Worm (Caenorhabditis elegans) whole organism, L2 larva: ENCODE data around the gene gst-5.
"Not testable (repeated sequence)": the region's sequence is repeated elsewhere in the genome, so short reads cannot be mapped to it uniquely, and the experiment has no call there.

Experiments used
- F13H6.1 ChIP-seq: sonication (generic microtip); optimal IDR thresholded peaks from 2 replicates; lab custom pipeline; 2016; ENCODE audit warnings: missing genetic modification characterization, missing compliant biosample characterization
- Y55F3AM.14 ChIP-seq: fragments of 200-800 bp; sonication (Bioruptor generic); optimal IDR thresholded peaks from 2 replicates; lab custom pipeline; 2018; ENCODE audit warnings: mild to moderate bottlenecking, missing genetic modification characterization, missing compliant biosample characterization
- ZK546.5 ChIP-seq: sonication (generic microtip); optimal IDR thresholded peaks from 2 replicates; lab custom pipeline; 2017; ENCODE audit warnings: missing biosample characterization, missing genetic modification characterization
- alr-1 ChIP-seq: fragments of 150-350 bp; optimal IDR thresholded peaks from 2 replicates; lab custom pipeline; 2014; ENCODE audit warnings: missing biosample characterization, missing genetic modification characterization
- aly-2 ChIP-seq: fragments of 150-350 bp; optimal IDR thresholded peaks from 2 replicates; lab custom pipeline; 2014; ENCODE audit warnings: missing biosample characterization, missing genetic modification characterization
- blmp-1 ChIP-seq: sonication (generic microtip); optimal IDR thresholded peaks from 2 replicates; lab custom pipeline; 2017; ENCODE audit warnings: missing genetic modification characterization, mild to moderate bottlenecking, missing compliant biosample characterization, antibody characterized with exemption, moderate library complexity; ENCODE audit not compliant: insufficient read depth
- ceh-16 ChIP-seq: fragments of 150-350 bp; optimal IDR thresholded peaks from 2 replicates; lab custom pipeline; 2014; ENCODE audit warnings: missing biosample characterization, missing genetic modification characterization
- crh-2 ChIP-seq: sonication (generic microtip); optimal IDR thresholded peaks from 2 replicates; lab custom pipeline; 2017; ENCODE audit warnings: missing biosample characterization, missing genetic modification characterization
- dmd-4 ChIP-seq: sonication (generic microtip); optimal IDR thresholded peaks from 2 replicates; lab custom pipeline; 2017; ENCODE audit warnings: missing biosample characterization, missing genetic modification characterization
- egl-27 ChIP-seq: sonication (generic microtip); optimal IDR thresholded peaks from 3 replicates; lab custom pipeline; 2017; ENCODE audit warnings: missing biosample characterization, missing genetic modification reagents, missing genetic modification characterization
- elt-1 ChIP-seq: fragments of 150-350 bp; optimal IDR thresholded peaks from 2 replicates; lab custom pipeline; 2014; ENCODE audit warnings: missing biosample characterization, missing genetic modification characterization
- elt-3 ChIP-seq: sonication (generic microtip); optimal IDR thresholded peaks from 2 replicates; lab custom pipeline; 2017; ENCODE audit warnings: missing biosample characterization, missing genetic modification characterization
- gmeb-1 ChIP-seq: fragments of 150-350 bp; optimal IDR thresholded peaks from 2 replicates; lab custom pipeline; 2014; ENCODE audit warnings: missing biosample characterization, missing genetic modification characterization
- lin-11 ChIP-seq: fragments of 150-350 bp; sonication (generic microtip); optimal IDR thresholded peaks from 2 replicates; lab custom pipeline; 2014; ENCODE audit warnings: missing biosample characterization, missing genetic modification characterization, inconsistent platforms, mixed read lengths
- lin-13 ChIP-seq: fragments of 150-350 bp; optimal IDR thresholded peaks from 2 replicates; lab custom pipeline; 2014; ENCODE audit warnings: missing biosample characterization, missing genetic modification reagents, missing genetic modification characterization
- lin-39 ChIP-seq: fragments of 150-350 bp; optimal IDR thresholded peaks from 2 replicates; lab custom pipeline; 2014; ENCODE audit warnings: missing biosample characterization, missing genetic modification reagents, missing genetic modification characterization
- mab-5 ChIP-seq: fragments of 150-350 bp; optimal IDR thresholded peaks from 2 replicates; lab custom pipeline; 2014; ENCODE audit warnings: missing biosample characterization, missing genetic modification characterization
- mdl-1 ChIP-seq, 2 experiments: fragments of 150-350 bp in 1 of 2; sonication (generic microtip) in 1 of 2; optimal IDR thresholded peaks; 2 replicates each; lab custom pipeline; 2017; ENCODE audit warnings: missing biosample characterization in 2 of 2, missing genetic modification characterization in 2 of 2
- nhr-10 ChIP-seq: sonication (generic microtip); optimal IDR thresholded peaks from 2 replicates; lab custom pipeline; 2017; ENCODE audit warnings: missing biosample characterization, missing genetic modification characterization
- nhr-11 ChIP-seq: fragments of 150-350 bp; optimal IDR thresholded peaks from 2 replicates; lab custom pipeline; 2014; ENCODE audit warnings: missing biosample characterization, missing genetic modification characterization
- nhr-21 ChIP-seq: fragments of 150-350 bp; optimal IDR thresholded peaks from 2 replicates; lab custom pipeline; 2014; ENCODE audit warnings: missing biosample characterization, missing genetic modification characterization
- nhr-25 ChIP-seq: fragments of 150-350 bp; sonication (generic microtip); optimal IDR thresholded peaks from 3 replicates; lab custom pipeline; 2014; ENCODE audit warnings: missing biosample characterization, missing genetic modification characterization
- nhr-6 ChIP-seq: fragments of 150-350 bp; optimal IDR thresholded peaks from 2 replicates; lab custom pipeline; 2014; ENCODE audit warnings: missing biosample characterization, missing genetic modification characterization
- nhr-77 ChIP-seq: fragments of 150-350 bp; optimal IDR thresholded peaks from 2 replicates; lab custom pipeline; 2014; ENCODE audit warnings: missing biosample characterization, missing genetic modification characterization
- sem-4 ChIP-seq: fragments of 150-350 bp; optimal IDR thresholded peaks from 2 replicates; lab custom pipeline; 2014; ENCODE audit warnings: missing biosample characterization, missing genetic modification reagents, missing genetic modification characterization
- skn-1 ChIP-seq: sonication (generic microtip); optimal IDR thresholded peaks from 2 replicates; lab custom pipeline; 2017; ENCODE audit warnings: missing biosample characterization, missing genetic modification characterization
- sma-9 ChIP-seq, 2 experiments: fragments of 150-350 bp in 1 of 2; sonication (generic microtip) in 1 of 2; optimal IDR thresholded peaks; 2 replicates each; lab custom pipeline; 2014 to 2016; ENCODE audit warnings: missing genetic modification characterization in 2 of 2, mild to moderate bottlenecking in 1 of 2, missing biosample characterization in 1 of 2, missing compliant biosample characterization in 1 of 2, missing genetic modification reagents in 1 of 2, moderate library complexity in 1 of 2
- unc-39 ChIP-seq: fragments of 150-350 bp; optimal IDR thresholded peaks from 2 replicates; lab custom pipeline; 2014; ENCODE audit warnings: missing biosample characterization, missing genetic modification characterization
- unc-55 ChIP-seq: fragments of 150-350 bp; sonication (generic microtip); optimal IDR thresholded peaks from 3 replicates; lab custom pipeline; 2014; ENCODE audit warnings: missing biosample characterization, missing genetic modification reagents, missing genetic modification characterization
- unc-62 ChIP-seq: fragments of 150-350 bp; optimal IDR thresholded peaks from 2 replicates; lab custom pipeline; 2014; ENCODE audit warnings: missing biosample characterization, missing genetic modification reagents, missing genetic modification characterization
- zag-1 ChIP-seq: fragments of 150-350 bp; optimal IDR thresholded peaks from 2 replicates; lab custom pipeline; 2014; ENCODE audit warnings: missing biosample characterization, missing genetic modification characterization
- ztf-1 ChIP-seq: fragments of 200-800 bp; sonication (Bioruptor generic); conservative IDR thresholded peaks from 2 replicates; pipeline ENCODE4 v1.3.6; 2022; ENCODE audit warnings: missing genetic modification characterization, missing compliant biosample characterization
- ztf-11 ChIP-seq: sonication (generic microtip); optimal IDR thresholded peaks from 2 replicates; lab custom pipeline; 2017; ENCODE audit warnings: missing biosample characterization, missing genetic modification characterization

The gst-5 gene

ce11 chrII:10933948-10934722, 16.0 kb upstream of the gst-5 start:
- TF ChIP-seq mdl-1 (tag; optimal IDR thresholded peaks at IDR 0.05; lab: Kevin White, UChicago), result no peak
- no peak for TF ChIP-seq sma-9 (GFP tag; optimal IDR thresholded peaks at IDR 0.05; lab: Kevin White, UChicago)
- no peak for TF ChIP-seq sma-9 (tag; optimal IDR thresholded peaks at IDR 0.05; lab: Kevin White, UChicago)
- no peak for TF ChIP-seq unc-55 (GFP tag; lab: Kevin White, UChicago)
- TF ChIP-seq nhr-6 (tag; lab: Kevin White, UChicago), result no peak
- no peak for TF ChIP-seq skn-1 (tag; lab: Kevin White, UChicago)
- no peak for TF ChIP-seq sem-4
- no peak for TF ChIP-seq unc-39
- TF ChIP-seq ceh-16 (tag; lab: Kevin White, UChicago), result no peak
- TF ChIP-seq nhr-10 (tag; lab: Kevin White, UChicago), result no peak
- no peak for TF ChIP-seq elt-1 (tag; lab: Kevin White, UChicago)
- no peak for TF ChIP-seq F13H6.1
- TF ChIP-seq, all 48 proteins: peak for 0

DNA sequence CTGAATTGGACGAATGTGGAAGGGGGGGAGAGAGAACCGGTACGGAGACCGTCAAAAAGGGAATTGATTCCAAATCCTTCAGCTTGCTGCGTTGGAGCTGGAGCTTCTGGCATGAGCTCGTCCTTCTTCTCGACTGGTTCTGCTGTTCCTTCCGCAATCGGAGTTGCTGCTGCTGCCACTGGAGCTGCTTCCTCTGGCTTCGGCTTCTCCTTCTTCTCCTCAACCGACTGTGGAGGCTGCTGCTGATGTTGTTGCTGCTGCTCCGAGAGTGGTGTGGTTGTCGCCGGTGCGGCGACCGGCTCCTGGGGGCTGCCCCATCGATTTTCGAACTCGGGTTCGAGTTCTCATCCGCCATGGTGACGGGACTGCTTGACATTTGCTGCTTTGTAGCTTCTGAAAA, 15.4 kb upstream of the gst-5 start, which contains the start of gene R03D7.2:
Gene R03D7.2 (minus strand): TSS at position 399 of the 400 bp plus-strand sequence.
- TF ChIP-seq elt-3 (tag; lab: Kevin White, UChicago) (no peak), mdl-1 (tag; optimal IDR thresholded peaks at IDR 0.05; lab: Kevin White, UChicago) (no peak), lin-13 (GFP tag; lab: Kevin White, UChicago) (no peak), egl-27 (no peak), gmeb-1 (tag; lab: Kevin White, UChicago) (no peak), unc-39 (no peak), F13H6.1 (no peak), nhr-25 (tag; lab: Kevin White, UChicago) (no peak), zag-1 (tag; lab: Kevin White, UChicago) (no peak), nhr-21 (no peak), alr-1 (tag; lab: Kevin White, UChicago) (no peak), sma-9 (GFP tag; optimal IDR thresholded peaks at IDR 0.05; lab: Kevin White, UChicago) (no peak), sma-9 (tag; optimal IDR thresholded peaks at IDR 0.05; lab: Kevin White, UChicago) (no peak), aly-2 (tag; lab: Kevin White, UChicago) (no peak), crh-2 (no peak), ztf-11 (tag; lab: Kevin White, UChicago) (no peak), nhr-77 (tag; lab: Kevin White, UChicago) (no peak), ZK546.5 (no peak), lin-11 (tag; lab: Kevin White, UChicago) (no peak), nhr-11 (tag; lab: Kevin White, UChicago) (no peak)

DNA sequence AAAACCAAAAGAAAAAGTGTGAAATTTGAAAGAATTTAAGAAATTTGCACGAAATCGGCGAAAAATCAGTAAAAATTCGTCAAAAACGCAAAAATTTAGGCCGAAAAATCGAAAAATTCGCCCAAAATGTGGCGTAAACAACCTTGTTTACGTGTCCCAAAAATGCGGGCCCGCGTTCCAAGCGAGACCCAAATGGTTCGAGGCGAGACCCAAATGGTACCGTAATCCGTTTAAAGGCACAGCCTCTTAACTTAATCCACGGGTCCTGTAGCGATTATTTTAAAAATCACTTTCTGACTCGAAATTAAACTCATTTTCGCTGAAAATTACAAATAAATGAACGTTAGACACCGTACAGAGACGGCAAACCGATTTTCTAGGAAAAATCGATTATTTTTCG, 14.8 kb upstream of the gst-5 start:
- TF ChIP-seq blmp-1, result no peak
- TF ChIP-seq ztf-11 (tag; lab: Kevin White, UChicago), result no peak
- TF ChIP-seq, all 48 proteins: peak for 0

DNA sequence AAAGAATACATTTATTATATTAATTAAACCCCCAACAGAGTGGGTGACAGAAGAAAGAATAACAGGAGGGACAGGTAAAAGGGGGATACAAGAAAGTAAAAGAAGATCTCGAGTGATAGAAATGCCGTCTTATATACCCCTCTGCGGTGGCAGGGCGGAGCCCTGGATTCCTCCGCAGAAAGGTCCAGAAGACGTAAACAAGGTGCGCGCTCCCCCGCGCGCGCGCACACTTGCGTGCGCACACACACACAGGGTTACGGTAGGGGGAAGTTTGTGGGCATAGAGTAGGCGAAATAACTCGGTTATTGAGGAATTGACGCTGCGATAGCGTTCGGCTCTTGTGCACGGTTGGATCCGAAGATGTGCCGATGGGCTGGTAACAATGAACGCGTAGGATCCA, 8.2 kb upstream of the gst-5 start, which contains the start of gene R03D7.15:
Gene R03D7.15 (plus strand): TSS at position 299 of the 400 bp plus-strand sequence.
- TF ChIP-seq nhr-25 (tag; lab: Kevin White, UChicago); lin-39; ztf-1 (GFP tag; lab: Robert Waterston, UW): not testable (repeated sequence)

- TF ChIP-seq unc-62 (GFP tag; lab: Kevin White, UChicago), result no peak
- no peak for TF ChIP-seq mab-5 (tag; lab: Kevin White, UChicago)
- no peak for TF ChIP-seq sma-9 (GFP tag; optimal IDR thresholded peaks at IDR 0.05; lab: Kevin White, UChicago)
- TF ChIP-seq sma-9 (tag; optimal IDR thresholded peaks at IDR 0.05; lab: Kevin White, UChicago), result no peak
- peak; percentile 35 for TF ChIP-seq blmp-1
- no peak for TF ChIP-seq ZK546.5
- TF ChIP-seq lin-39, result no peak
- peak; percentile 19 for TF ChIP-seq unc-55 (GFP tag; lab: Kevin White, UChicago)
- no peak for TF ChIP-seq dmd-4 (tag; lab: Kevin White, UChicago)
- no peak for TF ChIP-seq Y55F3AM.14 (GFP tag; lab: Kevin White, UChicago)
- TF ChIP-seq nhr-25 (tag; lab: Kevin White, UChicago), result no peak
- no peak for TF ChIP-seq egl-27
- no peak for TF ChIP-seq lin-13 (GFP tag; lab: Kevin White, UChicago)
- TF ChIP-seq nhr-10 (tag; lab: Kevin White, UChicago), result no peak
Measured at ce11 chrII:10945446-10945845, 4.7 kb upstream of the gst-5 start.
